Fruit fly (Drosophila melanogaster) whole organism, prepupa: ENCODE results near the gene mahe.

Experiments used
- Blimp-1 ChIP-seq: fragments of 200-800 bp; sonication (Bioruptor generic); optimal IDR thresholded peaks from 3 replicates; lab custom pipeline; 2017; ENCODE audit warnings: missing biosample characterization, missing genetic modification characterization, mild to moderate bottlenecking, moderate library complexity, missing genetic modification reagents
- CG10669 ChIP-seq: fragments of 200-800 bp; sonication (Bioruptor generic); optimal IDR thresholded peaks from 3 replicates; lab custom pipeline; 2018; ENCODE audit warnings: missing biosample characterization, mild to moderate bottlenecking, missing genetic modification characterization, moderate library complexity
- CG11762 ChIP-seq: fragments of 200-800 bp; sonication (Bioruptor generic); optimal IDR thresholded peaks from 3 replicates; lab custom pipeline; 2016; ENCODE audit warnings: missing biosample characterization, missing genetic modification characterization; ENCODE audit not compliant: insufficient read depth
- CG11902 ChIP-seq: fragments of 200-800 bp; sonication (Bioruptor generic); optimal IDR thresholded peaks from 3 replicates; lab custom pipeline; 2016; ENCODE audit warnings: missing biosample characterization, missing genetic modification characterization
- CG15336 ChIP-seq: fragments of 200-800 bp; sonication (Bioruptor generic); IDR thresholded peaks from 2 replicates; pipeline ENCODE4 v1.3.6; 2022; ENCODE audit warnings: missing biosample characterization, missing genetic modification characterization
- CG3032 ChIP-seq: fragments of 200-800 bp; optimal IDR thresholded peaks from 2 replicates; lab custom pipeline; 2019; ENCODE audit warnings: missing biosample characterization, mild to moderate bottlenecking, missing genetic modification characterization, moderate library complexity
- CG31627 ChIP-seq: fragments of 200-800 bp; sonication (Bioruptor generic); optimal IDR thresholded peaks from 3 replicates; lab custom pipeline; 2016; ENCODE audit warnings: missing biosample characterization, missing genetic modification characterization
- CG32006 ChIP-seq: fragments of 200-800 bp; sonication (Bioruptor generic); optimal IDR thresholded peaks from 3 replicates; lab custom pipeline; 2017; ENCODE audit warnings: missing biosample characterization, mild to moderate bottlenecking, missing genetic modification characterization
- CG3919 ChIP-seq: fragments of 200-800 bp; sonication (Bioruptor generic); optimal IDR thresholded peaks from 3 replicates; lab custom pipeline; 2016; ENCODE audit warnings: missing biosample characterization, missing genetic modification characterization
- CG4318 ChIP-seq: fragments of 200-800 bp; sonication (Bioruptor generic); optimal IDR thresholded peaks from 3 replicates; lab custom pipeline; 2017; ENCODE audit warnings: missing biosample characterization, mild to moderate bottlenecking, missing genetic modification characterization
- CG6163 ChIP-seq: fragments of 200-800 bp; sonication (Bioruptor generic); IDR thresholded peaks from 3 replicates; pipeline ENCODE4 v1.3.6; 2022; ENCODE audit warnings: missing biosample characterization, missing genetic modification characterization
- CG6276 ChIP-seq: fragments of 200-800 bp; sonication (Bioruptor generic); optimal IDR thresholded peaks from 2 replicates; lab custom pipeline; 2017; ENCODE audit warnings: missing biosample characterization, mild to moderate bottlenecking, missing genetic modification characterization
- CG6792 ChIP-seq: fragments of 200-800 bp; sonication (Bioruptor generic); optimal IDR thresholded peaks from 3 replicates; lab custom pipeline; 2016; ENCODE audit warnings: missing biosample characterization, missing genetic modification characterization
- CG6808 ChIP-seq: fragments of 200-800 bp; sonication (Bioruptor generic); optimal IDR thresholded peaks from 3 replicates; lab custom pipeline; 2017; ENCODE audit warnings: missing biosample characterization, missing genetic modification characterization, mild to moderate bottlenecking, moderate library complexity, missing genetic modification reagents
- CG8319 ChIP-seq: fragments of 200-800 bp; sonication (Bioruptor generic); optimal IDR thresholded peaks from 3 replicates; lab custom pipeline; 2016; ENCODE audit warnings: missing biosample characterization, missing genetic modification characterization
- CG8632 ChIP-seq: fragments of 200-800 bp; sonication (Bioruptor generic); optimal IDR thresholded peaks from 3 replicates; lab custom pipeline; 2016; ENCODE audit warnings: missing biosample characterization, missing genetic modification characterization
- Eip75B ChIP-seq: fragments of 200-800 bp; sonication (Bioruptor generic); optimal IDR thresholded peaks from 3 replicates; lab custom pipeline; 2016; ENCODE audit warnings: missing biosample characterization, missing genetic modification characterization
- Eip78C ChIP-seq: fragments of 200-800 bp; sonication (Bioruptor generic); peaks from one replicate; lab custom pipeline; 2016; ENCODE audit warnings: missing biosample characterization, missing genetic modification characterization
- Ets21C ChIP-seq: fragments of 200-800 bp; sonication (Bioruptor generic); optimal IDR thresholded peaks from 3 replicates; lab custom pipeline; 2016; ENCODE audit warnings: missing biosample characterization, missing genetic modification characterization
- Gug ChIP-seq: fragments of 200-800 bp; sonication (Bioruptor generic); IDR thresholded peaks from 2 replicates; pipeline ENCODE4 v1.3.6; 2022; ENCODE audit warnings: missing biosample characterization, missing genetic modification characterization
- Hr38 ChIP-seq: sonication (Bioruptor generic); optimal IDR thresholded peaks from 2 replicates; lab custom pipeline; 2016; ENCODE audit warnings: missing biosample characterization, missing genetic modification characterization
- Hr39 ChIP-seq: fragments of 200-800 bp; sonication (Bioruptor generic); optimal IDR thresholded peaks from 2 replicates; lab custom pipeline; 2016; ENCODE audit warnings: missing biosample characterization, missing genetic modification characterization
- Hr4 ChIP-seq: fragments of 200-800 bp; sonication (Bioruptor generic); optimal IDR thresholded peaks from 3 replicates; lab custom pipeline; 2016; ENCODE audit warnings: missing biosample characterization, missing genetic modification characterization
- Lpt ChIP-seq: fragments of 200-800 bp; sonication (Bioruptor generic); optimal IDR thresholded peaks from 3 replicates; lab custom pipeline; 2016; ENCODE audit warnings: missing biosample characterization, missing genetic modification characterization
- Met ChIP-seq: fragments of 200-800 bp; sonication (Bioruptor generic); optimal IDR thresholded peaks from 3 replicates; lab custom pipeline; 2016; ENCODE audit warnings: missing biosample characterization, missing genetic modification characterization
- Smox ChIP-seq: fragments of 200-800 bp; sonication (Bioruptor generic); optimal IDR thresholded peaks from 3 replicates; lab custom pipeline; 2016; ENCODE audit warnings: missing biosample characterization, missing genetic modification characterization
- Sox102F ChIP-seq: fragments of 200-800 bp; sonication (Bioruptor generic); optimal IDR thresholded peaks from 2 replicates; lab custom pipeline; 2016; ENCODE audit warnings: missing biosample characterization, mild to moderate bottlenecking, missing genetic modification characterization
- achi ChIP-seq: fragments of 200-800 bp; sonication (Bioruptor generic); optimal IDR thresholded peaks from 3 replicates; lab custom pipeline; 2016; ENCODE audit warnings: missing biosample characterization, missing genetic modification characterization
- cyc ChIP-seq: fragments of 200-800 bp; sonication (Bioruptor generic); optimal IDR thresholded peaks from 3 replicates; lab custom pipeline; 2016; ENCODE audit warnings: missing biosample characterization, missing genetic modification characterization
- dsx ChIP-seq: fragments of 200-800 bp; optimal IDR thresholded peaks from 3 replicates; lab custom pipeline; 2019; ENCODE audit warnings: missing biosample characterization, mild to moderate bottlenecking, missing genetic modification characterization, moderate library complexity; ENCODE audit not compliant: poor library complexity, severe bottlenecking
- eg ChIP-seq: fragments of 200-800 bp; sonication (Bioruptor generic); IDR thresholded peaks from 3 replicates; pipeline ENCODE4 v1.3.6; 2022; ENCODE audit warnings: missing biosample characterization, missing genetic modification characterization
- esn ChIP-seq: fragments of 200-800 bp; sonication (Bioruptor generic); optimal IDR thresholded peaks from 2 replicates; lab custom pipeline; 2016; ENCODE audit warnings: missing biosample characterization, mild to moderate bottlenecking, missing genetic modification characterization, moderate library complexity
- fd59A ChIP-seq: fragments of 200-800 bp; sonication (Bioruptor generic); optimal IDR thresholded peaks from 2 replicates; lab custom pipeline; 2017; ENCODE audit warnings: missing biosample characterization, mild to moderate bottlenecking, missing genetic modification characterization, missing genetic modification reagents
- lz ChIP-seq: fragments of 200-800 bp; sonication (Bioruptor generic); optimal IDR thresholded peaks from 3 replicates; lab custom pipeline; 2016; ENCODE audit warnings: missing biosample characterization, missing genetic modification characterization
- net ChIP-seq: fragments of 200-800 bp; sonication (Bioruptor generic); optimal IDR thresholded peaks from 3 replicates; lab custom pipeline; 2016; ENCODE audit warnings: missing biosample characterization, missing genetic modification characterization
- pdm3 ChIP-seq: fragments of 200-800 bp; sonication (Bioruptor generic); optimal IDR thresholded peaks from 3 replicates; lab custom pipeline; 2016; ENCODE audit warnings: missing biosample characterization, missing genetic modification characterization
- ss ChIP-seq, 2 experiments: fragments of 200-800 bp; sonication (Bioruptor generic); optimal IDR thresholded peaks; 2 replicates in 1 of 2; 3 replicates in 1 of 2; lab custom pipeline; 2017 to 2018; ENCODE audit warnings: mild to moderate bottlenecking in 2 of 2, missing biosample characterization in 2 of 2, missing genetic modification characterization in 2 of 2, moderate library complexity in 1 of 2
- svp ChIP-seq: fragments of 200-800 bp; sonication (Bioruptor generic); peaks from one replicate; lab custom pipeline; 2016; ENCODE audit warnings: missing biosample characterization, missing genetic modification characterization
- topi ChIP-seq: fragments of 200-800 bp; sonication (Bioruptor generic); optimal IDR thresholded peaks from 3 replicates; lab custom pipeline; 2016; ENCODE audit warnings: missing biosample characterization, missing genetic modification characterization
- vri ChIP-seq: fragments of 200-800 bp; sonication (Bioruptor generic); optimal IDR thresholded peaks from 3 replicates; lab custom pipeline; 2016; ENCODE audit warnings: missing biosample characterization, mild to moderate bottlenecking, missing genetic modification characterization

Gene mahe

dm6 chrX:7944772-7945722 is 13.9 kb upstream of the mahe start (continued):
- peak; percentile 71 for TF ChIP-seq Met
- TF ChIP-seq Hr39 (GFP tag; lab: Kevin White, UChicago) = peak; percentile 72
- peak; percentile 55 for TF ChIP-seq Blimp-1 (GFP tag; lab: Kevin White, UChicago)
- peak; percentile 47 for TF ChIP-seq CG3919 (GFP tag; lab: Kevin White, UChicago)
- TF ChIP-seq Gug (GFP tag; lab: Robert Waterston, UW) = peak; percentile 29; the same call in 1 of the 2 replicates
- peak; percentile 65 for TF ChIP-seq achi (GFP tag; lab: Kevin White, UChicago)
- TF ChIP-seq CG10669 = peak; percentile 61
- TF ChIP-seq vri = peak; percentile 88
- peak; percentile 48 for TF ChIP-seq Lpt (GFP tag; lab: Kevin White, UChicago)
- TF ChIP-seq CG6792 (GFP tag; lab: Kevin White, UChicago) = peak; percentile 60
- peak; percentile 69 for TF ChIP-seq esn
- peak; percentile 51 for TF ChIP-seq CG6276 (GFP tag; lab: Kevin White, UChicago)
- TF ChIP-seq CG15336 (GFP tag; lab: Robert Waterston, UW) = peak; percentile 60
- TF ChIP-seq cyc (GFP tag; lab: Kevin White, UChicago) = peak; percentile 75
- peak; percentile 36 for TF ChIP-seq CG8632 (GFP tag; lab: Kevin White, UChicago)
- TF ChIP-seq fd59A (GFP tag; lab: Kevin White, UChicago) = peak; percentile 33
- peak; percentile 40 for TF ChIP-seq CG8319 (GFP tag; lab: Kevin White, UChicago)
- TF ChIP-seq Ets21C (GFP tag; lab: Kevin White, UChicago) = peak; percentile 67
- TF ChIP-seq Hr4 (GFP tag; lab: Kevin White, UChicago) = peak; percentile 68
- TF ChIP-seq CG32006 = peak; percentile 71
- peak; percentile 93 for TF ChIP-seq svp (GFP tag; lab: Kevin White, UChicago)
- TF ChIP-seq pdm3 (GFP tag; lab: Kevin White, UChicago) = peak; percentile 61
- peak; percentile 68 for TF ChIP-seq Smox
- TF ChIP-seq Sox102F (GFP tag; lab: Kevin White, UChicago) = peak; percentile 72
- peak; percentile 77 for TF ChIP-seq lz (GFP tag; lab: Kevin White, UChicago)
- TF ChIP-seq ss (GFP tag; optimal IDR thresholded peaks at IDR 0.05; lab: Kevin White, UChicago) = peak; percentile 33 to 60
- peak; percentile 75 for TF ChIP-seq topi
- peak; percentile 45 for TF ChIP-seq CG11762 (GFP tag; lab: Kevin White, UChicago)
- TF ChIP-seq net (GFP tag; lab: Kevin White, UChicago) = peak; percentile 42
- TF ChIP-seq CG6163 = peak; percentile 76; the same call in 1 of the 3 replicates
- peak; percentile 64 for TF ChIP-seq dsx
- TF ChIP-seq, all 60 proteins: peak for 56

dm6 chrX:7944151-7944713 is 13.1 kb upstream of the mahe start:
- TF ChIP-seq cyc (GFP tag; lab: Kevin White, UChicago) (no peak), Eip75B (GFP tag; lab: Kevin White, UChicago) (no peak), CG6808 (GFP tag; lab: Kevin White, UChicago) (no peak), eg (GFP tag; lab: Robert Waterston, UW) (no peak), esn (no peak), CG4318 (GFP tag; lab: Kevin White, UChicago) (no peak), Eip78C (no peak), Smox (no peak), CG6792 (GFP tag; lab: Kevin White, UChicago) (no peak), CG8632 (GFP tag; lab: Kevin White, UChicago) (no peak), Hr38 (GFP tag; lab: Kevin White, UChicago) (no peak), Sox102F (GFP tag; lab: Kevin White, UChicago) (no peak), CG31627 (GFP tag; lab: Kevin White, UChicago) (no peak), CG8319 (GFP tag; lab: Kevin White, UChicago) (no peak), CG15336 (GFP tag; lab: Robert Waterston, UW) (no peak), CG3032 (tag; lab: Kevin White, UChicago) (no peak), CG11902 (no peak), Lpt (GFP tag; lab: Kevin White, UChicago) (no peak)
